Worm (Caenorhabditis elegans) whole organism, midembryonic: ENCODE results near the gene C28H8.3.

Experiments used
- T22C8.4 ChIP-seq: fragments of 200-800 bp; sonication (Bioruptor generic); IDR thresholded peaks from 2 replicates; pipeline ENCODE4 v1.3.6; 2022; ENCODE audit warnings: missing genetic modification characterization, missing compliant biosample characterization
- flt-1 ChIP-seq: fragments of 200-800 bp; sonication (Bioruptor generic); IDR thresholded peaks from 2 replicates; pipeline ENCODE4 v1.3.6; 2022; ENCODE audit warnings: missing genetic modification characterization, missing compliant biosample characterization
- klf-2 ChIP-seq: fragments of 200-800 bp; sonication (Bioruptor generic); conservative IDR thresholded peaks from 2 replicates; pipeline ENCODE4 v1.3.6; 2022; ENCODE audit warnings: missing genetic modification reagents, missing genetic modification characterization, missing compliant biosample characterization
- tab-1 ChIP-seq: fragments of 200-800 bp; sonication (Bioruptor generic); IDR thresholded peaks from 2 replicates; pipeline ENCODE4 v1.3.6; 2022; ENCODE audit warnings: missing genetic modification characterization, missing compliant biosample characterization
- ztf-23 ChIP-seq: fragments of 200-800 bp; sonication (Bioruptor generic); IDR thresholded peaks from 2 replicates; pipeline ENCODE4 v1.3.6; 2022; ENCODE audit warnings: missing genetic modification reagents, missing genetic modification characterization, missing compliant biosample characterization
- ztf-29 ChIP-seq: fragments of 200-800 bp; sonication (Bioruptor generic); IDR thresholded peaks from 2 replicates; pipeline ENCODE4 v1.3.6; 2022; ENCODE audit warnings: missing genetic modification reagents, missing genetic modification characterization, missing compliant biosample characterization

DNA sequence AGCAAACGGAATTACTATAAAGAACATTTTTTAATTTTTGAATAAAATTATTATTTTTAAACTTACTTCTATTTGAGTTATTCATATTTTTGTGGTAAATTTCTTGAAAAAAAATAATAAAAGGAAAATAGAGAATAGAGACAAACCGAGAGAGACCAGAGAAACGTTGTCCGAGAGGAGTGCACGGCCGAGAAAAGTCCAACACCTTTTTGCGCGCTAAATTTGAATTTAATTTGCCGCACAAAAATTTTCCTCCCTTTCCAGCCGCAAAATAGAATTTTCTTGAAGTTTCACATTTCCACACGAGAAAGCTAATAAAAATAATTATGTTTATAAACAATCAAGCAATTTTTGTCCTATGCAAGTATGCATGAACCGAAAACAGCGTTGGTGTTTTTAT, 36.7 kb upstream of the C28H8.3 start, which contains the start of the genes F01F1.11 and F01F1.3:
- TF ChIP-seq klf-2 (GFP tag; lab: Robert Waterston, UW) (no peak), flt-1 (GFP tag; lab: Robert Waterston, UW) (no peak), tab-1 (GFP tag; lab: Robert Waterston, UW) (no peak), ztf-23 (0 out of 2 replicates have a peak, but pooled peaks have one; percentile 43), T22C8.4 (no peak; the same call in 1 of the 2 replicates), ztf-29 (GFP tag; lab: Robert Waterston, UW) (no peak)
